Worm (Caenorhabditis elegans): ENCODE measurements around the gene K11G9.5.

K11G9.5 gene

DNA sequence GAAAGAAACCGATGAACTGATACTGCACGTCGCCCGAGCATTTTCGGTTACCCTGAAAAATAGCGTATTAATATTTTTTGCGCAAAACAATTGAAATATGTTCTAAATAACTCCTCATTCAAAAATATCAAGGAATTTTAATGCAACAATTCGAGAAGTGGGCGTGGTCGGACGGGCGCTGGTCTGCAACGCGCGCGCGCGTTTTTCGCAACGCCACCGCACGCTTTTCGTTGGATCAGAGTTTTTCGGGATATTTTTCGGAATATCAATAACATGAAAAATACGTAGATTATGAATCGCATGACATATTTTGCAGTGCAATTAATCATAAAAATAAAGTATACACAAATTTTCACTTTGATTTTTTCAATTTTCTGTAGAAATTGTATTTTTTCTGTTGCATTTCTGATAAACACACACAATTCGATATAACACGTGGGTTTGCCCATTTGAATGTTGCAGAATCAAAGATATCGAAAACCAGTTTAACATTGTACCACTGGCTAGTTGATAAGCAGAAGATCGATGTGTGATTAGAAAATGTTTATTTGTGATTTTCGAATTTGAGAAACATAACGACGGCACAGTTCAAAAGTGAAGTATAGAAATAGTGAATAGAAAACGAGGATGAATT lies 20.9 kb upstream of the K11G9.5 start, which contains the start of gene dlst-1 (continued):
- peak; percentile 33 for TF ChIP-seq unc-130 (GFP tag; optimal IDR thresholded peaks at IDR 0.05)
- TF ChIP-seq Y75B8A.6 (GFP tag; IDR thresholded peaks at IDR 0.05) = no peak
- TF ChIP-seq skn-1 (tag; optimal IDR thresholded peaks at IDR 0.05) = no peak
- no peak for TF ChIP-seq ceh-28 (tag; optimal IDR thresholded peaks at IDR 0.05)
- no peak for TF ChIP-seq ceh-20 (GFP tag; IDR thresholded peaks at IDR 0.05)
- no peak for TF ChIP-seq lin-39 (tag; optimal IDR thresholded peaks at IDR 0.05)
- TF ChIP-seq ceh-82 (tag; optimal IDR thresholded peaks at IDR 0.05) = no peak
- TF ChIP-seq ZK546.5 (tag; optimal IDR thresholded peaks at IDR 0.05) = no peak
- TF ChIP-seq nhr-111 (GFP tag; optimal IDR thresholded peaks at IDR 0.05) = no peak
- peak; percentile 59 for TF ChIP-seq lin-38 (GFP tag; IDR thresholded peaks at IDR 0.05)
- no peak for TF ChIP-seq snpc-1.2 (GFP tag; IDR thresholded peaks at IDR 0.05)
- TF ChIP-seq dpl-1 (GFP tag; optimal IDR thresholded peaks at IDR 0.05) = peak; percentile 33
- TF ChIP-seq arid-1 (GFP tag; conservative IDR thresholded peaks at IDR 0.05) = no peak
- TF ChIP-seq ztf-7 (tag; optimal IDR thresholded peaks at IDR 0.05) = no peak
- no peak for TF ChIP-seq nhr-11 (tag; optimal IDR thresholded peaks at IDR 0.05)
- peak; percentile 50; the same call in 1 of the 2 replicates for TF ChIP-seq hmg-1.1 (GFP tag; IDR thresholded peaks at IDR 0.05)
- no peak for TF ChIP-seq Y105C5A.15 (GFP tag; IDR thresholded peaks at IDR 0.05)
- TF ChIP-seq mdt-29 (GFP tag; IDR thresholded peaks at IDR 0.05) = no peak
- TF ChIP-seq cey-2 (tag; optimal IDR thresholded peaks at IDR 0.05; ENCODE audit: borderline replicate concordance, insufficient read depth) = no peak
- no peak for TF ChIP-seq daf-12 (tag; optimal IDR thresholded peaks at IDR 0.05)
- TF ChIP-seq duxl-1 (tag; optimal IDR thresholded peaks at IDR 0.05; ENCODE audit: poor library complexity) = peak; percentile 35
- no peak for TF ChIP-seq nhr-6 (tag; optimal IDR thresholded peaks at IDR 0.05)
- no peak for TF ChIP-seq zag-1 (tag; optimal IDR thresholded peaks at IDR 0.05)
- no peak for TF ChIP-seq fkh-10 (GFP tag; optimal IDR thresholded peaks at IDR 0.05)
- no peak for TF ChIP-seq spr-3 (GFP tag; optimal IDR thresholded peaks at IDR 0.05)
- peak; percentile 48 for TF ChIP-seq nhr-102 (tag; optimal IDR thresholded peaks at IDR 0.05)
- TF ChIP-seq dmd-6 (GFP tag; IDR thresholded peaks at IDR 0.05) = 0 out of 2 replicates have a peak, but pooled peaks have one; percentile 23
- peak; percentile 27; the same call in 1 of the 2 replicates for TF ChIP-seq set-16 (GFP tag; IDR thresholded peaks at IDR 0.05)
- TF ChIP-seq snpc-4 (tag; optimal IDR thresholded peaks at IDR 0.05) = no peak
- TF ChIP-seq nhr-41 (GFP tag; IDR thresholded peaks at IDR 0.05) = no peak
- no peak for TF ChIP-seq Y5F2A.4 (GFP tag; optimal IDR thresholded peaks at IDR 0.05)
- TF ChIP-seq dmd-9 (GFP tag; IDR thresholded peaks at IDR 0.05) = no peak
- TF ChIP-seq nhr-10 (tag; optimal IDR thresholded peaks at IDR 0.05) = no peak
- peak in 1 of 2 experiments; percentile 13 for TF ChIP-seq daf-16 (GFP tag; optimal IDR thresholded peaks at IDR 0.05)
- TF ChIP-seq daf-16 (tag; optimal IDR thresholded peaks at IDR 0.05) = peak; percentile 53
- TF ChIP-seq ceh-44 (GFP tag; IDR thresholded peaks at IDR 0.05) = no peak
- no peak for TF ChIP-seq ctbp-1 (GFP tag; IDR thresholded peaks at IDR 0.05)
- TF ChIP-seq nhr-48 (tag; optimal IDR thresholded peaks at IDR 0.05) = peak; percentile 35
- no peak for TF ChIP-seq madf-5 (GFP tag; IDR thresholded peaks at IDR 0.05)
- TF ChIP-seq attf-4 (tag; optimal IDR thresholded peaks at IDR 0.05) = no peak
- no peak for TF ChIP-seq nhr-76 (tag; optimal IDR thresholded peaks at IDR 0.05)
- no peak for TF ChIP-seq nhr-77 (tag; optimal IDR thresholded peaks at IDR 0.05)
- no peak for TF ChIP-seq unc-39 (tag; optimal IDR thresholded peaks at IDR 0.05)
- no peak for TF ChIP-seq daf-19 (GFP tag; conservative IDR thresholded peaks at IDR 0.05)

All from whole organism, L4 larva.